Fruit fly (Drosophila melanogaster) whole organism, embryonic: ENCODE data around the gene CG34179.

Experiments
- Adf1 ChIP-seq: fragments of 200-800 bp; sonication (Bioruptor generic); IDR thresholded peaks from 2 replicates; pipeline ENCODE4 v1.3.6; 2022; ENCODE audit warnings: missing biosample characterization, missing genetic modification characterization
- Antp ChIP-seq: fragments of 200-800 bp; sonication (Bioruptor generic); optimal IDR thresholded peaks from 3 replicates; lab custom pipeline; 2016; ENCODE audit warnings: missing biosample characterization, missing genetic modification characterization
- Asciz ChIP-seq: fragments of 200-800 bp; sonication (Bioruptor generic); optimal IDR thresholded peaks from 2 replicates; lab custom pipeline; 2017; ENCODE audit warnings: missing biosample characterization, mild to moderate bottlenecking, missing genetic modification characterization, missing genetic modification reagents
- CG10654 ChIP-seq: fragments of 200-800 bp; sonication (Bioruptor generic); optimal IDR thresholded peaks from 2 replicates; lab custom pipeline; 2016; ENCODE audit warnings: missing biosample characterization, missing genetic modification characterization
- CG11456 ChIP-seq: fragments of 200-800 bp; sonication (Bioruptor generic); IDR thresholded peaks from 3 replicates; pipeline ENCODE4 v1.3.6; 2022; ENCODE audit warnings: missing biosample characterization, missing genetic modification characterization
- CG13287 ChIP-seq: fragments of 200-800 bp; sonication (Bioruptor generic); IDR thresholded peaks from 2 replicates; pipeline ENCODE4 v1.3.6; 2022; ENCODE audit warnings: missing biosample characterization, missing genetic modification characterization; ENCODE audit not compliant: partially characterized antibody
- CG14667 ChIP-seq: fragments of 200-800 bp; sonication (Bioruptor generic); IDR thresholded peaks from 2 replicates; pipeline ENCODE4 v1.3.6; 2022; ENCODE audit warnings: missing biosample characterization, missing genetic modification characterization
- CG15601 ChIP-seq: fragments of 200-800 bp; sonication (Bioruptor generic); optimal IDR thresholded peaks from 3 replicates; lab custom pipeline; 2019; ENCODE audit warnings: missing biosample characterization, mild to moderate bottlenecking, missing genetic modification characterization, moderate library complexity
- CG1603 ChIP-seq: fragments of 200-800 bp; sonication (Bioruptor generic); optimal IDR thresholded peaks from 2 replicates; lab custom pipeline; 2019; ENCODE audit warnings: missing biosample characterization, mild to moderate bottlenecking, missing genetic modification characterization, moderate library complexity
- CG16813 ChIP-seq: fragments of 200-800 bp; sonication (Bioruptor generic); IDR thresholded peaks from 3 replicates; pipeline ENCODE4 v1.3.6; 2022; ENCODE audit warnings: missing biosample characterization, missing genetic modification characterization; ENCODE audit not compliant: partially characterized antibody
- CG18619 ChIP-seq: fragments of 200-800 bp; sonication (Bioruptor generic); optimal IDR thresholded peaks from 3 replicates; lab custom pipeline; 2017; ENCODE audit warnings: missing biosample characterization, mild to moderate bottlenecking, missing genetic modification characterization
- CG31365 ChIP-seq: fragments of 200-800 bp; sonication (Bioruptor generic); optimal IDR thresholded peaks from 2 replicates; lab custom pipeline; 2018; ENCODE audit warnings: missing biosample characterization, mild to moderate bottlenecking, missing genetic modification characterization
- CG33557 ChIP-seq: fragments of 200-800 bp; sonication (Bioruptor generic); optimal IDR thresholded peaks from 2 replicates; lab custom pipeline; 2019; ENCODE audit warnings: missing biosample characterization, mild to moderate bottlenecking, missing genetic modification characterization, moderate library complexity
- CG3838 ChIP-seq: fragments of 200-800 bp; sonication (Bioruptor generic); optimal IDR thresholded peaks from 3 replicates; lab custom pipeline; 2016; ENCODE audit warnings: missing biosample characterization, missing genetic modification characterization
- CG7372 ChIP-seq: fragments of 200-800 bp; sonication (Bioruptor generic); IDR thresholded peaks from 2 replicates; pipeline ENCODE4 v1.3.6; 2022; ENCODE audit warnings: missing biosample characterization, missing genetic modification characterization
- CG8944 ChIP-seq: fragments of 200-800 bp; sonication (Bioruptor generic); optimal IDR thresholded peaks from 3 replicates; lab custom pipeline; 2016; ENCODE audit warnings: missing biosample characterization, missing genetic modification characterization
- CG9797 ChIP-seq: fragments of 200-800 bp; sonication (Bioruptor generic); optimal IDR thresholded peaks from 3 replicates; lab custom pipeline; 2018; ENCODE audit warnings: missing biosample characterization, mild to moderate bottlenecking, missing genetic modification characterization
- Dll ChIP-seq: fragments of 200-800 bp; sonication (Bioruptor generic); IDR thresholded peaks from 4 replicates; pipeline ENCODE4 v1.3.6; 2022; ENCODE audit warnings: missing biosample characterization, missing genetic modification characterization; ENCODE audit not compliant: partially characterized antibody
- Doc2 ChIP-seq: fragments of 200-800 bp; sonication (Bioruptor generic); IDR thresholded peaks from 2 replicates; pipeline ENCODE4 v1.3.6; 2022; ENCODE audit warnings: missing biosample characterization, missing genetic modification characterization
- Hr51 ChIP-seq, 2 experiments: fragments of 200-800 bp; sonication (Bioruptor generic); optimal IDR thresholded peaks; 2 replicates in 1 of 2; 3 replicates in 1 of 2; lab custom pipeline; 2016 to 2018; ENCODE audit warnings: missing biosample characterization in 2 of 2, missing genetic modification characterization in 2 of 2, mild to moderate bottlenecking in 1 of 2, moderate library complexity in 1 of 2
- Hr78 ChIP-seq, 2 experiments: fragments of 200-800 bp in 1 of 2; fragments of >200 bp in 1 of 2; sonication (Bioruptor generic) in 1 of 2; optimal IDR thresholded peaks; 2 replicates each; lab custom pipeline; 2017 to 2019; ENCODE audit warnings: missing biosample characterization in 2 of 2, missing genetic modification characterization in 2 of 2, mild to moderate bottlenecking in 1 of 2, moderate library complexity in 1 of 2
- Lhr ChIP-seq: fragments of 200-800 bp; sonication (Bioruptor generic); optimal IDR thresholded peaks from 3 replicates; lab custom pipeline; 2017; ENCODE audit warnings: mild to moderate bottlenecking, missing biosample characterization, missing genetic modification reagents, missing genetic modification characterization
- MTF-1 ChIP-seq: fragments of 200-800 bp; sonication (Bioruptor generic); optimal IDR thresholded peaks from 2 replicates; lab custom pipeline; 2018; ENCODE audit warnings: missing biosample characterization, mild to moderate bottlenecking, missing genetic modification characterization, borderline replicate concordance
- Nf-YA ChIP-seq: fragments of 200-800 bp; sonication (Bioruptor generic); IDR thresholded peaks from 2 replicates; pipeline ENCODE4 v1.3.6; 2022; ENCODE audit warnings: missing biosample characterization, missing genetic modification characterization
- Sry-β ChIP-seq: fragments of 200-800 bp; sonication (Bioruptor generic); optimal IDR thresholded peaks from 2 replicates; lab custom pipeline; 2018; ENCODE audit warnings: missing biosample characterization, mild to moderate bottlenecking, missing genetic modification characterization, moderate library complexity
- Taf1 ChIP-seq: fragments of 200-800 bp; sonication (Bioruptor generic); IDR thresholded peaks from 2 replicates; pipeline ENCODE4 v1.3.6; 2022; ENCODE audit warnings: missing biosample characterization, missing genetic modification characterization
- ac ChIP-seq: fragments of 200-800 bp; sonication (Bioruptor generic); optimal IDR thresholded peaks from 3 replicates; lab custom pipeline; 2017; ENCODE audit warnings: missing biosample characterization, mild to moderate bottlenecking, missing genetic modification characterization
- ap ChIP-seq: fragments of 200-800 bp; sonication (Bioruptor generic); IDR thresholded peaks from 2 replicates; pipeline ENCODE4 v1.3.6; 2022; ENCODE audit warnings: missing biosample characterization, missing genetic modification characterization
- ase ChIP-seq: fragments of 200-800 bp; sonication (Bioruptor generic); IDR thresholded peaks from 3 replicates; pipeline ENCODE4 v1.3.6; 2022; ENCODE audit warnings: missing biosample characterization, missing genetic modification characterization
- bbx ChIP-seq: fragments of 200-800 bp; sonication (Bioruptor generic); IDR thresholded peaks from 2 replicates; pipeline ENCODE4 v1.3.6; 2022; ENCODE audit warnings: missing biosample characterization, missing genetic modification characterization; ENCODE audit not compliant: partially characterized antibody
- bowl ChIP-seq: fragments of 200-800 bp; sonication (Bioruptor generic); IDR thresholded peaks from 2 replicates; pipeline ENCODE4 v1.3.6; 2022; ENCODE audit warnings: missing biosample characterization, missing genetic modification characterization
- br ChIP-seq: fragments of >200 bp; optimal IDR thresholded peaks from 2 replicates; lab custom pipeline; 2017
- da ChIP-seq: fragments of 200-800 bp; sonication (Bioruptor generic); optimal IDR thresholded peaks from 2 replicates; lab custom pipeline; 2016; ENCODE audit warnings: missing biosample characterization, missing genetic modification characterization
- dan ChIP-seq: fragments of 200-800 bp; sonication (Bioruptor generic); IDR thresholded peaks from 2 replicates; pipeline ENCODE4 v1.3.6; 2022; ENCODE audit warnings: missing biosample characterization, missing genetic modification characterization
- gcm2 ChIP-seq: fragments of 200-800 bp; sonication (Bioruptor generic); optimal IDR thresholded peaks from 2 replicates; lab custom pipeline; 2016; ENCODE audit warnings: missing biosample characterization, missing genetic modification characterization
- gt ChIP-seq: fragments of 200-800 bp; sonication (Bioruptor generic); IDR thresholded peaks from 2 replicates; pipeline ENCODE4 v1.3.6; 2022; ENCODE audit warnings: missing biosample characterization, missing genetic modification characterization
- hbn ChIP-seq: fragments of 200-800 bp; sonication (Bioruptor generic); IDR thresholded peaks from 2 replicates; pipeline ENCODE4 v1.3.6; 2022; ENCODE audit warnings: missing biosample characterization, missing genetic modification characterization; ENCODE audit not compliant: partially characterized antibody
- hth ChIP-seq: fragments of >200 bp; optimal IDR thresholded peaks from 2 replicates; lab custom pipeline; 2017; ENCODE audit warnings: inconsistent platforms
- kah ChIP-seq: fragments of 200-800 bp; sonication (Bioruptor generic); optimal IDR thresholded peaks from 2 replicates; lab custom pipeline; 2018; ENCODE audit warnings: missing biosample characterization, mild to moderate bottlenecking, missing genetic modification characterization
- lov ChIP-seq, 2 experiments: fragments of 200-800 bp in 1 of 2; fragments of >200 bp in 1 of 2; sonication (Bioruptor generic) in 1 of 2; IDR thresholded peaks in 1 of 2; optimal IDR thresholded peaks in 1 of 2; 2 replicates in 1 of 2; 3 replicates in 1 of 2; pipeline versions ENCODE4 v1.3.6 to Lab custom; 2017 to 2022; ENCODE audit warnings: missing biosample characterization in 1 of 2, missing genetic modification characterization in 1 of 2
- nerfin-2 ChIP-seq: fragments of 200-800 bp; sonication (Bioruptor generic); IDR thresholded peaks from 2 replicates; pipeline ENCODE4 v1.3.6; 2022; ENCODE audit warnings: missing biosample characterization, missing genetic modification characterization; ENCODE audit not compliant: partially characterized antibody
- pnt ChIP-seq: fragments of 200-800 bp; sonication (Bioruptor generic); optimal IDR thresholded peaks from 3 replicates; lab custom pipeline; 2016; ENCODE audit warnings: missing biosample characterization, missing genetic modification characterization
- ro ChIP-seq: fragments of 200-800 bp; sonication (Bioruptor generic); IDR thresholded peaks from 2 replicates; pipeline ENCODE4 v1.3.6; 2022; ENCODE audit warnings: missing biosample characterization, missing genetic modification characterization
- sima ChIP-seq: fragments of 200-800 bp; sonication (Bioruptor generic); optimal IDR thresholded peaks from 2 replicates; lab custom pipeline; 2016; ENCODE audit warnings: missing biosample characterization, missing genetic modification characterization
- sna ChIP-seq: fragments of 200-800 bp; sonication (Bioruptor generic); IDR thresholded peaks from 2 replicates; pipeline ENCODE4 v1.3.6; 2022; ENCODE audit warnings: missing biosample characterization, missing genetic modification characterization; ENCODE audit not compliant: partially characterized antibody
- toy ChIP-seq: fragments of 200-800 bp; sonication (Bioruptor generic); IDR thresholded peaks from 2 replicates; pipeline ENCODE4 v1.3.6; 2022; ENCODE audit warnings: missing biosample characterization, missing genetic modification characterization
- yki ChIP-seq: fragments of >200 bp; optimal IDR thresholded peaks from 3 replicates; lab custom pipeline; 2018
- zen ChIP-seq: fragments of 200-800 bp; sonication (Bioruptor generic); optimal IDR thresholded peaks from 3 replicates; lab custom pipeline; 2018; ENCODE audit warnings: missing biosample characterization, mild to moderate bottlenecking, missing genetic modification characterization, moderate library complexity

Gene CG34179

dm6 chr2L:6062382-6063082 is 14.0 kb upstream of the CG34179 start, which contains the start of the genes ND-51 and CG13994 (continued):
- no peak for TF ChIP-seq lov (optimal IDR thresholded peaks at IDR 0.05; lab: Kevin White, UChicago)
- peak; percentile 64; the same call in 1 of the 3 replicates for TF ChIP-seq lov (GFP tag; IDR thresholded peaks at IDR 0.05; lab: Robert Waterston, UW)
- peak; percentile 70 for TF ChIP-seq CG8944 (GFP tag; lab: Kevin White, UChicago)
- TF ChIP-seq CG3838 (GFP tag; lab: Kevin White, UChicago) = peak; percentile 70
- no peak for TF ChIP-seq CG16813 (GFP tag; lab: Robert Waterston, UW)
- peak; percentile 76 for TF ChIP-seq da (GFP tag; lab: Kevin White, UChicago)
- TF ChIP-seq Dll (GFP tag; lab: Robert Waterston, UW) = peak; percentile 62; the same call in 3 of the 4 replicates
- TF ChIP-seq MTF-1 (GFP tag; lab: Kevin White, UChicago) = peak; percentile 1
- TF ChIP-seq CG18619 (GFP tag; lab: Kevin White, UChicago) = peak; percentile 61
- no peak for TF ChIP-seq hbn
- TF ChIP-seq CG14667 = peak; percentile 64
- peak; percentile 88 for TF ChIP-seq zen (tag; lab: Kevin White, UChicago)
- TF ChIP-seq Lhr (GFP tag; lab: Kevin White, UChicago) = peak; percentile 57
- TF ChIP-seq gcm2 (GFP tag; lab: Kevin White, UChicago) = peak; percentile 2
- no peak for TF ChIP-seq Doc2 (GFP tag; lab: Robert Waterston, UW)
- no peak for TF ChIP-seq br (lab: Kevin White, UChicago)
- TF ChIP-seq CG11456 (GFP tag; lab: Robert Waterston, UW) = peak; percentile 86
- peak; percentile 85 for TF ChIP-seq CG1603 (tag; lab: Kevin White, UChicago)
- peak; percentile 86 for TF ChIP-seq CG10654 (GFP tag; lab: Kevin White, UChicago)
- TF ChIP-seq kah (GFP tag; lab: Kevin White, UChicago) = peak; percentile 34
- 0 out of 2 replicates have a peak, but pooled peaks have one; percentile 45 for TF ChIP-seq Nf-YA (GFP tag; lab: Robert Waterston, UW)
- peak; percentile 70 for TF ChIP-seq CG33557 (GFP tag; lab: Kevin White, UChicago)
- TF ChIP-seq ap (GFP tag; lab: Robert Waterston, UW) = peak; percentile 47; the same call in 1 of the 2 replicates
- TF ChIP-seq CG15601 (tag; lab: Kevin White, UChicago) = peak; percentile 83
- no peak for TF ChIP-seq gt
- TF ChIP-seq bbx (GFP tag; lab: Robert Waterston, UW) = 0 out of 2 replicates have a peak, but pooled peaks have one; percentile 9
- peak; percentile 56; the same call in 1 of the 2 replicates for TF ChIP-seq Adf1 (GFP tag; lab: Robert Waterston, UW)
- no peak for TF ChIP-seq nerfin-2 (GFP tag; lab: Robert Waterston, UW)
- peak; percentile 45 for TF ChIP-seq ac (GFP tag; lab: Kevin White, UChicago)
- TF ChIP-seq Hr78 (GFP tag; optimal IDR thresholded peaks at IDR 0.05; lab: Kevin White, UChicago) = peak in 1 of 2 experiments; percentile 38
- TF ChIP-seq CG13287 (GFP tag; lab: Robert Waterston, UW) = peak; percentile 52; the same call in 1 of the 2 replicates
- TF ChIP-seq dan (GFP tag; lab: Robert Waterston, UW) = no peak; the same call in 1 of the 2 replicates
- TF ChIP-seq Taf1 (GFP tag; lab: Robert Waterston, UW) = peak; percentile 57; the same call in 1 of the 2 replicates
- peak; percentile 87 for TF ChIP-seq pnt (GFP tag; lab: Kevin White, UChicago)
- TF ChIP-seq ro (GFP tag; lab: Robert Waterston, UW) = peak; percentile 42; the same call in 1 of the 2 replicates
- peak; percentile 63; the same call in 1 of the 2 replicates for TF ChIP-seq bowl (GFP tag; lab: Robert Waterston, UW)
- TF ChIP-seq CG9797 (GFP tag; lab: Kevin White, UChicago) = peak; percentile 83
- no peak for TF ChIP-seq hth
- no peak; the same call in 1 of the 2 replicates for TF ChIP-seq sna
- peak; percentile 83 for TF ChIP-seq CG7372
- peak; percentile 55 for TF ChIP-seq Asciz (GFP tag; lab: Kevin White, UChicago)
- TF ChIP-seq yki (lab: Kevin White, UChicago) = no peak
- peak; percentile 89 for TF ChIP-seq Antp
- TF ChIP-seq Sry-β (GFP tag; lab: Kevin White, UChicago) = peak; percentile 14
- TF ChIP-seq toy (GFP tag; lab: Robert Waterston, UW) = peak; percentile 45; the same call in 1 of the 2 replicates
- peak; percentile 80 for TF ChIP-seq ase
- TF ChIP-seq CG31365 (tag; lab: Kevin White, UChicago) = no peak
- TF ChIP-seq Hr51 (GFP tag; optimal IDR thresholded peaks at IDR 0.05; lab: Kevin White, UChicago) = peak; percentile 85
- TF ChIP-seq sima = peak; percentile 18
